Worm (Caenorhabditis elegans) whole organism, L3 larva: ENCODE measurements around the gene C53D6.7.

Experiments used
- ZK546.5 ChIP-seq: sonication (generic microtip); optimal IDR thresholded peaks from 2 replicates; lab custom pipeline; 2017; ENCODE audit warnings: missing biosample characterization, missing genetic modification characterization
- aly-2 ChIP-seq: fragments of 150-350 bp; optimal IDR thresholded peaks from 2 replicates; lab custom pipeline; 2014; ENCODE audit warnings: missing biosample characterization, missing genetic modification characterization
- ceh-82 ChIP-seq: fragments of 150-350 bp; optimal IDR thresholded peaks from 2 replicates; lab custom pipeline; 2014; ENCODE audit warnings: missing biosample characterization, missing genetic modification characterization
- egl-27 ChIP-seq: sonication (generic microtip); optimal IDR thresholded peaks from 4 replicates; lab custom pipeline; 2017; ENCODE audit warnings: missing biosample characterization, missing genetic modification reagents, missing genetic modification characterization
- elt-1 ChIP-seq: fragments of 150-350 bp; optimal IDR thresholded peaks from 2 replicates; lab custom pipeline; 2014; ENCODE audit warnings: missing biosample characterization, missing genetic modification characterization
- fkh-10 ChIP-seq: sonication (generic microtip); optimal IDR thresholded peaks from 2 replicates; lab custom pipeline; 2017; ENCODE audit warnings: missing biosample characterization, missing genetic modification reagents, missing genetic modification characterization
- lin-15B ChIP-seq: fragments of 150-350 bp; optimal IDR thresholded peaks from 2 replicates; lab custom pipeline; 2014; ENCODE audit warnings: missing biosample characterization, missing genetic modification characterization
- mdl-1 ChIP-seq: fragments of 150-350 bp; optimal IDR thresholded peaks from 2 replicates; lab custom pipeline; 2014; ENCODE audit warnings: missing biosample characterization, missing genetic modification characterization
- nhr-25 ChIP-seq: sonication (generic microtip); optimal IDR thresholded peaks from 2 replicates; lab custom pipeline; 2017; ENCODE audit warnings: missing biosample characterization, missing genetic modification characterization
- skn-1 ChIP-seq: fragments of 150-350 bp; optimal IDR thresholded peaks from 2 replicates; lab custom pipeline; 2014; ENCODE audit warnings: missing biosample characterization, missing genetic modification characterization
- unc-39 ChIP-seq: sonication (generic microtip); optimal IDR thresholded peaks from 4 replicates; lab custom pipeline; 2017; ENCODE audit warnings: missing biosample characterization, missing genetic modification characterization
- zag-1 ChIP-seq: fragments of 150-350 bp; optimal IDR thresholded peaks from 2 replicates; lab custom pipeline; 2014; ENCODE audit warnings: missing biosample characterization, missing genetic modification characterization

DNA sequence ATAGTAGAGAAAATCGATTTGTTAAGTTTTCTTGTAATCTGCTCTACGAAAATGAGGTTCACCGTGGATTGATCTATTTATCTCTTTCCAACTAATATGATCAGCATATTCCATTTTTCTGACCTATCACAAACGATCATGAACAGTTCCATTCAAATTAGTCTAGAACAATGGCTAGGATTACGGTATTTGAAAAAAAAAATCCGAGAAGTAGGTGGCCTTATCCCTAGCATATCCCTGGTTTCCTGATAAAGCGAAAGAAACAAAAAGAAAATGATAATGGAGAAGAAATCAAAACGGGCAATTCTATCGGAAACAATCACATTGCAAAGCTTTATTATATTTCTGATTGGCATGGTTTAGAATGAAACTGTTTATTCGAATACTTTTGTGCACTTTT lies 44.2 kb downstream of the C53D6.7 start, which contains the start of gene mltn-12:
- TF ChIP-seq nhr-25 (tag; lab: Kevin White, UChicago) (no peak), ZK546.5 (tag; lab: Kevin White, UChicago) (no peak), lin-15B (no peak), unc-39 (tag; lab: Kevin White, UChicago) (no peak), ceh-82 (tag; lab: Kevin White, UChicago) (no peak), skn-1 (tag; lab: Kevin White, UChicago) (no peak), fkh-10 (no peak), mdl-1 (no peak), aly-2 (tag; lab: Kevin White, UChicago) (no peak), zag-1 (no peak), elt-1 (tag; lab: Kevin White, UChicago) (no peak), egl-27 (tag; lab: Kevin White, UChicago) (no peak)
